Worm (Caenorhabditis elegans) whole organism, midembryonic: Measurements from ENCODE around the gene nhr-281.

Experiments used
- T22C8.4 ChIP-seq: fragments of 200-800 bp; sonication (Bioruptor generic); IDR thresholded peaks from 2 replicates; pipeline ENCODE4 v1.3.6; 2022; ENCODE audit warnings: missing genetic modification characterization, missing compliant biosample characterization
- cog-1 ChIP-seq: sonication (generic microtip); optimal IDR thresholded peaks from 2 replicates; lab custom pipeline; 2016; ENCODE audit warnings: missing genetic modification characterization, missing compliant biosample characterization
- flt-1 ChIP-seq: fragments of 200-800 bp; sonication (Bioruptor generic); IDR thresholded peaks from 2 replicates; pipeline ENCODE4 v1.3.6; 2022; ENCODE audit warnings: missing genetic modification characterization, missing compliant biosample characterization
- klf-2 ChIP-seq: fragments of 200-800 bp; sonication (Bioruptor generic); conservative IDR thresholded peaks from 2 replicates; pipeline ENCODE4 v1.3.6; 2022; ENCODE audit warnings: missing genetic modification reagents, missing genetic modification characterization, missing compliant biosample characterization
- med-1 ChIP-seq: sonication (generic microtip); optimal IDR thresholded peaks from 2 replicates; lab custom pipeline; 2017; ENCODE audit warnings: missing genetic modification characterization, mild to moderate bottlenecking, missing compliant biosample characterization, antibody characterized with exemption, missing genetic modification reagents; ENCODE audit not compliant: insufficient read depth
- ref-1 ChIP-seq: fragments of 200-800 bp; sonication (Bioruptor generic); conservative IDR thresholded peaks from 2 replicates; pipeline ENCODE4 v1.3.6; 2022; ENCODE audit warnings: missing genetic modification reagents, missing genetic modification characterization, missing compliant biosample characterization
- tab-1 ChIP-seq: fragments of 200-800 bp; sonication (Bioruptor generic); IDR thresholded peaks from 2 replicates; pipeline ENCODE4 v1.3.6; 2022; ENCODE audit warnings: missing genetic modification characterization, missing compliant biosample characterization
- ztf-23 ChIP-seq: fragments of 200-800 bp; sonication (Bioruptor generic); IDR thresholded peaks from 2 replicates; pipeline ENCODE4 v1.3.6; 2022; ENCODE audit warnings: missing genetic modification reagents, missing genetic modification characterization, missing compliant biosample characterization
- ztf-29 ChIP-seq: fragments of 200-800 bp; sonication (Bioruptor generic); IDR thresholded peaks from 2 replicates; pipeline ENCODE4 v1.3.6; 2022; ENCODE audit warnings: missing genetic modification reagents, missing genetic modification characterization, missing compliant biosample characterization

The nhr-281 gene

ce11 chrX:14101986-14102385, 11.3 kb downstream of the nhr-281 start, which contains the start of gene F16B12.6:
Gene F16B12.6 (plus strand): TSS chrX:14102316.
- TF ChIP-seq med-1 (GFP tag; lab: Kevin White, UChicago): no peak
- no peak for TF ChIP-seq T22C8.4
- no peak for TF ChIP-seq ref-1 (GFP tag; lab: Robert Waterston, UW)
- peak; percentile 35; the same call in 1 of the 2 replicates for TF ChIP-seq flt-1 (GFP tag; lab: Robert Waterston, UW)
- TF ChIP-seq cog-1 (tag; lab: Kevin White, UChicago): peak; percentile 71
- no peak for TF ChIP-seq ztf-29
- no peak for TF ChIP-seq ztf-23

- no peak for TF ChIP-seq ztf-29
- TF ChIP-seq ref-1 (GFP tag; lab: Robert Waterston, UW): no peak
- no peak for TF ChIP-seq klf-2
- no peak for TF ChIP-seq flt-1 (GFP tag; lab: Robert Waterston, UW)
- TF ChIP-seq cog-1 (tag; lab: Kevin White, UChicago): no peak
- no peak for TF ChIP-seq T22C8.4
- no peak for TF ChIP-seq med-1 (GFP tag; lab: Kevin White, UChicago)
- no peak for TF ChIP-seq ztf-23
Observed at ce11 chrX:14098618-14099118, 14.6 kb downstream of the nhr-281 start, which contains the start of gene F16B12.4. Gene F16B12.4 (minus strand): TSS chrX:14098668.

ce11 chrX:14090990-14091389, 22.3 kb downstream of the nhr-281 start:
- TF ChIP-seq ref-1 (GFP tag; lab: Robert Waterston, UW) (no peak), flt-1 (GFP tag; lab: Robert Waterston, UW) (no peak), T22C8.4 (no peak), ztf-29 (no peak), cog-1 (tag; lab: Kevin White, UChicago) (no peak), klf-2 (no peak), ztf-23 (no peak), med-1 (GFP tag; lab: Kevin White, UChicago) (no peak), tab-1 (GFP tag; lab: Robert Waterston, UW) (no peak)

- no peak for TF ChIP-seq tab-1 (GFP tag; lab: Robert Waterston, UW)
- TF ChIP-seq med-1 (GFP tag; lab: Kevin White, UChicago): no peak
- TF ChIP-seq ref-1 (GFP tag; lab: Robert Waterston, UW): no peak
- no peak for TF ChIP-seq flt-1 (GFP tag; lab: Robert Waterston, UW)
- no peak for TF ChIP-seq klf-2
- TF ChIP-seq cog-1 (tag; lab: Kevin White, UChicago): no peak
- TF ChIP-seq T22C8.4: no peak
Observed at ce11 chrX:14090089-14090488, 23.2 kb downstream of the nhr-281 start, which contains the start of gene dsl-4. Gene dsl-4 (plus strand): TSS chrX:14090389.

ce11 chrX:14085208-14085607, 28.0 kb downstream of the nhr-281 start, which contains the start of gene F16B12.1:
Gene F16B12.1 (plus strand): TSS chrX:14085508.
- no peak for TF ChIP-seq med-1 (GFP tag; lab: Kevin White, UChicago)
- TF ChIP-seq flt-1 (GFP tag; lab: Robert Waterston, UW): no peak
- no peak for TF ChIP-seq ref-1 (GFP tag; lab: Robert Waterston, UW)
- no peak for TF ChIP-seq T22C8.4
- no peak for TF ChIP-seq tab-1 (GFP tag; lab: Robert Waterston, UW)
- no peak for TF ChIP-seq ztf-29
- TF ChIP-seq klf-2: no peak
- no peak for TF ChIP-seq ztf-23
- no peak for TF ChIP-seq cog-1 (tag; lab: Kevin White, UChicago)

- no peak for TF ChIP-seq ztf-29
- no peak for TF ChIP-seq T22C8.4
- no peak for TF ChIP-seq cog-1 (tag; lab: Kevin White, UChicago)
Observed at ce11 chrX:14084230-14084629, 29.0 kb downstream of the nhr-281 start, which contains the start of gene C33G3.6. Gene C33G3.6 (minus strand): TSS chrX:14084330.

- TF ChIP-seq klf-2: no peak
- TF ChIP-seq med-1 (GFP tag; lab: Kevin White, UChicago): no peak
Observed at ce11 chrX:14078574-14078973, 34.7 kb downstream of the nhr-281 start, which contains the start of gene C33G3.5. Gene C33G3.5 (minus strand): TSS chrX:14078674.

ce11 chrX:14070950-14071349, 42.3 kb downstream of the nhr-281 start, which contains the start of gene C33G3.4:
Gene C33G3.4 (plus strand): TSS chrX:14071162.
- no peak for TF ChIP-seq flt-1 (GFP tag; lab: Robert Waterston, UW)
- no peak for TF ChIP-seq ztf-29
- TF ChIP-seq cog-1 (tag; lab: Kevin White, UChicago): no peak
- no peak for TF ChIP-seq T22C8.4
- no peak for TF ChIP-seq med-1 (GFP tag; lab: Kevin White, UChicago)

ce11 chrX:14069528-14069927, 43.7 kb downstream of the nhr-281 start:
- TF ChIP-seq tab-1 (GFP tag; lab: Robert Waterston, UW) (no peak), flt-1 (GFP tag; lab: Robert Waterston, UW) (no peak), ztf-29 (no peak), ztf-23 (no peak), cog-1 (tag; lab: Kevin White, UChicago) (no peak), klf-2 (no peak), med-1 (GFP tag; lab: Kevin White, UChicago) (no peak), ref-1 (GFP tag; lab: Robert Waterston, UW) (no peak), T22C8.4 (no peak)

ce11 chrX:14067641-14068040, 45.6 kb downstream of the nhr-281 start, which contains the start of gene lgc-21:
Gene lgc-21 (minus strand): TSS chrX:14067984.
- TF ChIP-seq ztf-23 (no peak), flt-1 (GFP tag; lab: Robert Waterston, UW) (no peak), ref-1 (GFP tag; lab: Robert Waterston, UW) (no peak), ztf-29 (no peak), tab-1 (GFP tag; lab: Robert Waterston, UW) (no peak), T22C8.4 (no peak), cog-1 (tag; lab: Kevin White, UChicago) (no peak), med-1 (GFP tag; lab: Kevin White, UChicago) (no peak), klf-2 (no peak)
